Worm (Caenorhabditis elegans) whole organism, L2 larva: Measurements from ENCODE around the gene Y55D9A.2.
A peak's percentile ranks its signal among the peaks of the same experiment; 100 is the strongest.
"Not testable (repeated sequence)": the region's sequence is repeated elsewhere in the genome, so short reads cannot be mapped to it uniquely, and the experiment has no call there.

Experiments
- alr-1 ChIP-seq: fragments of 150-350 bp; optimal IDR thresholded peaks from 2 replicates; lab custom pipeline; 2014; ENCODE audit warnings: missing biosample characterization, missing genetic modification characterization
- ama-1 ChIP-seq: fragments of 150-350 bp; optimal IDR thresholded peaks from 2 replicates; lab custom pipeline; 2018; ENCODE audit warnings: inconsistent platforms
- blmp-1 ChIP-seq: sonication (generic microtip); optimal IDR thresholded peaks from 2 replicates; lab custom pipeline; 2017; ENCODE audit warnings: missing genetic modification characterization, mild to moderate bottlenecking, missing compliant biosample characterization, antibody characterized with exemption, moderate library complexity; ENCODE audit not compliant: insufficient read depth
- lin-13 ChIP-seq: fragments of 150-350 bp; optimal IDR thresholded peaks from 2 replicates; lab custom pipeline; 2014; ENCODE audit warnings: missing biosample characterization, missing genetic modification reagents, missing genetic modification characterization
- nhr-10 ChIP-seq: sonication (generic microtip); optimal IDR thresholded peaks from 2 replicates; lab custom pipeline; 2017; ENCODE audit warnings: missing biosample characterization, missing genetic modification characterization
- snpc-4 ChIP-seq: fragments of 150-350 bp; optimal IDR thresholded peaks from 2 replicates; lab custom pipeline; 2014; ENCODE audit warnings: missing biosample characterization, missing genetic modification characterization

DNA sequence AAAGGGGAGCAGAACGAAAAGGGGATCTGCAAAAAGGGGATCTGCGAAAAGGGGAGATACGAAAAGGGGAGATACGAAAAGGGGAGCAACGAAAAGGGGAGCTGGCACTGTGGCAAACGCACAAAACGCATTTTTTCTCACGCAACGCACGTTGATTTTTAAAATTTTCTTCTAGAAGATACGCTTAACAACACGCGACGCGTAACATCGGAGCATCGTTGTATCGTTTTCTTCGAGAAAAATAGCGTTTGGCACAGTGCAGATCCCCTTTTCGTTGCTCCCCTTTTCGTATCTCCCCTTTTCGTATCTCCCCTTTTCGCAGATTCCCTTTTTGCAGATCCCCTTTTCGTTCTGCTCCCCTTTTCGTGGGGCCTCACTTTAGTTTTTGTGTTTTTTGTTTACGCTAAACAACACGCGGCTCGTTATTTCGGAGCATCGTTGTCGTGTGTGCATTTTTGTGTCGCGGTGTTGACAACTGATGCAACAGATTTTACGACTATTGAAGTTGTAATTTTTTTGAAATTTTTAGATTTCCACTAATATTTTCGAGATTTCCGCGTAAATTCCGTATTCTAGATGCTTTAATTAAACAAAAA lies 16.4 kb upstream of the Y55D9A.2 start:
- TF ChIP-seq snpc-4 (tag; lab: Kevin White, UChicago); nhr-10 (tag; lab: Kevin White, UChicago); blmp-1; ama-1 (lab: Kevin White, UChicago); alr-1 (tag; lab: Kevin White, UChicago): not testable (repeated sequence)
- TF ChIP-seq lin-13 (GFP tag; lab: Kevin White, UChicago), result peak; percentile 19
